Fruit fly (Drosophila melanogaster) Kc167 (cell line): ENCODE results near the gene TP53INP.

Source experiments
- Sin3A ChIP-seq: fragments of >200 bp; optimal IDR thresholded peaks from 2 replicates; lab custom pipeline; 2018; ENCODE audit warnings: missing external identifiers
- h ChIP-seq: fragments of >200 bp; optimal IDR thresholded peaks from 3 replicates; lab custom pipeline; 2018; ENCODE audit warnings: missing external identifiers
- insv ChIP-seq: fragments of >200 bp; optimal IDR thresholded peaks from 3 replicates; lab custom pipeline; 2018; ENCODE audit warnings: missing external identifiers
- psq ChIP-seq: fragments of >200 bp; optimal IDR thresholded peaks from 2 replicates; lab custom pipeline; 2017; ENCODE audit warnings: missing external identifiers
- ttk ChIP-seq: sonication (Bioruptor generic); optimal IDR thresholded peaks from 2 replicates; lab custom pipeline; 2017; ENCODE audit warnings: missing external identifiers

DNA sequence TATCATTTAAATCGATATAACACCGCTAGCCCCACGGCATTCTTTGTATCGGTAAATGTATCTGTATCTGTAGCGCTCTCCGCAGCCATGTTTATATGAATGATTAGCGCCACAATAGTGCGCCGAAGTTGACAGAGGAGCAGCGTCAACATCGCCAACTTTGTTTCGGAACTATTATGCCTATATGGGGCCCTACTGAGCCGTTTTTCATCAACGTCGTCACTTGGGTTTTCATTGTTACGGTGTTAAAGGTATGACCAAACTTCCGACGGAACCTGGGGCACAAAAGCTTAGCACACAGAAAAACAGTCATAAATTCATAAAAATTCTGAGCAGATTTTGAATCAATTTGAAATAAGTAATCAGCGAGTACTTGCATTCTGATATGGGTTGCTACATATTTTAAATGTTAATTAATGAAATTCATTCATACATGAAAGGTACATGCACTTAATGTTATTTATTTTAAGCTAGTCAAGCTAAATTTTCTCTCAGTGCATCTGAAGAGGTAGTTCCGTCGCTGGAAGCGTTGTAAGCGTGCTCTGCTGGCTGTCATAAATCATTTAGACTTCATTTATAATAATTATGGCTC is 54.8 kb downstream of the TP53INP start, which contains the start of gene CG15023:
- TF ChIP-seq psq (lab: Kevin White, UChicago), result no peak
- no peak for TF ChIP-seq ttk
- no peak for TF ChIP-seq h
- TF ChIP-seq insv (lab: Kevin White, UChicago), result no peak
- no peak for TF ChIP-seq Sin3A (lab: Kevin White, UChicago)
